Fruit fly (Drosophila melanogaster) whole organism, embryonic: ENCODE measurements around the gene CG10803.

Experiments
- Atf-2 ChIP-seq: fragments of 200-800 bp; sonication (Bioruptor generic); optimal IDR thresholded peaks from 2 replicates; lab custom pipeline; 2016; ENCODE audit warnings: missing biosample characterization, missing genetic modification characterization
- Bgb ChIP-seq: fragments of 200-800 bp; sonication (Bioruptor generic); IDR thresholded peaks from 2 replicates; pipeline ENCODE4 v1.3.6; 2022; ENCODE audit warnings: missing biosample characterization, missing genetic modification characterization; ENCODE audit not compliant: partially characterized antibody
- CG10565 ChIP-seq: fragments of 200-800 bp; sonication (Bioruptor generic); optimal IDR thresholded peaks from 3 replicates; lab custom pipeline; 2016; ENCODE audit warnings: missing biosample characterization, mild to moderate bottlenecking, missing genetic modification characterization
- CG10654 ChIP-seq: fragments of 200-800 bp; sonication (Bioruptor generic); optimal IDR thresholded peaks from 2 replicates; lab custom pipeline; 2016; ENCODE audit warnings: missing biosample characterization, missing genetic modification characterization
- CG12299 ChIP-seq: fragments of 200-800 bp; sonication (Bioruptor generic); optimal IDR thresholded peaks from 2 replicates; lab custom pipeline; 2018; ENCODE audit warnings: missing biosample characterization, mild to moderate bottlenecking, missing genetic modification characterization
- CG12659 ChIP-seq: fragments of 200-800 bp; sonication (Bioruptor generic); optimal IDR thresholded peaks from 3 replicates; lab custom pipeline; 2017; ENCODE audit warnings: mild to moderate bottlenecking, missing biosample characterization, missing genetic modification reagents, missing genetic modification characterization
- CG12769 ChIP-seq: fragments of 200-800 bp; sonication (Bioruptor generic); optimal IDR thresholded peaks from 2 replicates; lab custom pipeline; 2019; ENCODE audit warnings: missing biosample characterization, mild to moderate bottlenecking, missing genetic modification characterization, moderate library complexity
- CG14050 ChIP-seq: fragments of 200-800 bp; sonication (Bioruptor generic); IDR thresholded peaks from 3 replicates; pipeline ENCODE4 v1.3.6; 2022; ENCODE audit warnings: missing biosample characterization, missing genetic modification characterization
- CG14710 ChIP-seq: fragments of 200-800 bp; sonication (Bioruptor generic); optimal IDR thresholded peaks from 3 replicates; lab custom pipeline; 2019; ENCODE audit warnings: missing biosample characterization, mild to moderate bottlenecking, missing genetic modification characterization, moderate library complexity
- CG1529 ChIP-seq: fragments of 200-800 bp; sonication (Bioruptor generic); optimal IDR thresholded peaks from 3 replicates; lab custom pipeline; 2018; ENCODE audit warnings: missing biosample characterization, missing genetic modification characterization
- CG1603 ChIP-seq: fragments of 200-800 bp; sonication (Bioruptor generic); optimal IDR thresholded peaks from 2 replicates; lab custom pipeline; 2019; ENCODE audit warnings: missing biosample characterization, mild to moderate bottlenecking, missing genetic modification characterization, moderate library complexity
- CG17359 ChIP-seq: fragments of 200-800 bp; sonication (Bioruptor generic); optimal IDR thresholded peaks from 3 replicates; lab custom pipeline; 2018; ENCODE audit warnings: missing biosample characterization, mild to moderate bottlenecking, missing genetic modification characterization, moderate library complexity
- CG17912 ChIP-seq: fragments of 200-800 bp; sonication (Bioruptor generic); optimal IDR thresholded peaks from 2 replicates; lab custom pipeline; 2018; ENCODE audit warnings: missing biosample characterization, mild to moderate bottlenecking, missing genetic modification characterization
- CG32772 ChIP-seq: fragments of 200-800 bp; sonication (Bioruptor generic); IDR thresholded peaks from 2 replicates; pipeline ENCODE4 v1.3.6; 2022; ENCODE audit warnings: missing biosample characterization, missing genetic modification characterization
- CG3407 ChIP-seq: fragments of 200-800 bp; sonication (Bioruptor generic); optimal IDR thresholded peaks from 2 replicates; lab custom pipeline; 2018; ENCODE audit warnings: missing biosample characterization, mild to moderate bottlenecking, missing genetic modification characterization
- CG43689 ChIP-seq: fragments of 200-800 bp; sonication (Bioruptor generic); IDR thresholded peaks from 2 replicates; pipeline ENCODE4 v1.3.6; 2022; ENCODE audit warnings: missing biosample characterization, missing genetic modification characterization
- CG4424 ChIP-seq: fragments of 200-800 bp; sonication (Bioruptor generic); optimal IDR thresholded peaks from 3 replicates; lab custom pipeline; 2016; ENCODE audit warnings: missing biosample characterization, missing genetic modification characterization
- CG7357 ChIP-seq: fragments of 200-800 bp; sonication (Bioruptor generic); IDR thresholded peaks from 3 replicates; pipeline ENCODE4 v1.3.6; 2022; ENCODE audit warnings: missing biosample characterization, missing genetic modification characterization
- CG8281 ChIP-seq: fragments of 200-800 bp; sonication (Bioruptor generic); optimal IDR thresholded peaks from 2 replicates; lab custom pipeline; 2018; ENCODE audit warnings: missing biosample characterization, mild to moderate bottlenecking, missing genetic modification characterization, moderate library complexity
- CG8388 ChIP-seq: fragments of 200-800 bp; sonication (Bioruptor generic); optimal IDR thresholded peaks from 2 replicates; lab custom pipeline; 2019; ENCODE audit warnings: missing biosample characterization, mild to moderate bottlenecking, missing genetic modification characterization, moderate library complexity
- CG8944 ChIP-seq: fragments of 200-800 bp; sonication (Bioruptor generic); optimal IDR thresholded peaks from 3 replicates; lab custom pipeline; 2016; ENCODE audit warnings: missing biosample characterization, missing genetic modification characterization
- CG9437 ChIP-seq: fragments of 200-800 bp; sonication (Bioruptor generic); optimal IDR thresholded peaks from 2 replicates; lab custom pipeline; 2018; ENCODE audit warnings: missing biosample characterization, mild to moderate bottlenecking, missing genetic modification characterization
- CG9817 ChIP-seq: fragments of 200-800 bp; sonication (Bioruptor generic); optimal IDR thresholded peaks from 2 replicates; lab custom pipeline; 2018; ENCODE audit warnings: missing biosample characterization, mild to moderate bottlenecking, missing genetic modification characterization, moderate library complexity
- CG9876 ChIP-seq: fragments of 200-800 bp; sonication (Bioruptor generic); optimal IDR thresholded peaks from 2 replicates; lab custom pipeline; 2016; ENCODE audit warnings: missing biosample characterization, missing genetic modification characterization
- D ChIP-seq, 2 experiments: fragments of 200-800 bp in 1 of 2; fragments of >200 bp in 1 of 2; sonication (Bioruptor generic) in 1 of 2; optimal IDR thresholded peaks; 2 replicates in 1 of 2; 3 replicates in 1 of 2; lab custom pipeline; 2017; ENCODE audit warnings: mild to moderate bottlenecking in 1 of 2, missing biosample characterization in 1 of 2, missing genetic modification characterization in 1 of 2, missing genetic modification reagents in 1 of 2
- D19A ChIP-seq: fragments of 200-800 bp; optimal IDR thresholded peaks from 3 replicates; lab custom pipeline; 2019; ENCODE audit warnings: missing biosample characterization, mild to moderate bottlenecking, missing genetic modification characterization, moderate library complexity
- Dp ChIP-seq: fragments of 200-800 bp; sonication (Bioruptor generic); optimal IDR thresholded peaks from 2 replicates; lab custom pipeline; 2018; ENCODE audit warnings: missing biosample characterization, mild to moderate bottlenecking, missing genetic modification characterization, moderate library complexity
- ERR ChIP-seq: fragments of 200-800 bp; sonication (Bioruptor generic); optimal IDR thresholded peaks from 2 replicates; lab custom pipeline; 2016; ENCODE audit warnings: missing biosample characterization, missing genetic modification characterization
- Eip74EF ChIP-seq, 2 experiments: fragments of 200-800 bp in 1 of 2; fragments of >200 bp in 1 of 2; sonication (Bioruptor generic) in 1 of 2; optimal IDR thresholded peaks; 2 replicates each; lab custom pipeline; 2017 to 2019; ENCODE audit warnings: missing biosample characterization in 2 of 2, missing genetic modification characterization in 2 of 2, mild to moderate bottlenecking in 1 of 2, moderate library complexity in 1 of 2
- HLH3B ChIP-seq: fragments of 200-800 bp; sonication (Bioruptor generic); IDR thresholded peaks from 2 replicates; pipeline ENCODE4 v1.3.6; 2022; ENCODE audit warnings: missing biosample characterization, missing genetic modification characterization
- HmgD ChIP-seq: fragments of 200-800 bp; sonication (Bioruptor generic); optimal IDR thresholded peaks from 3 replicates; lab custom pipeline; 2016; ENCODE audit warnings: missing biosample characterization, missing genetic modification characterization
- MBD-R2 ChIP-seq: fragments of 200-800 bp; sonication (Bioruptor generic); IDR thresholded peaks from 2 replicates; pipeline ENCODE4 v1.3.6; 2022; ENCODE audit warnings: missing biosample characterization, missing genetic modification characterization
- Nf-YA ChIP-seq: fragments of 200-800 bp; sonication (Bioruptor generic); IDR thresholded peaks from 2 replicates; pipeline ENCODE4 v1.3.6; 2022; ENCODE audit warnings: missing biosample characterization, missing genetic modification characterization
- PHDP ChIP-seq: fragments of 200-800 bp; sonication (Bioruptor generic); optimal IDR thresholded peaks from 3 replicates; lab custom pipeline; 2018; ENCODE audit warnings: missing biosample characterization, mild to moderate bottlenecking, missing genetic modification characterization, moderate library complexity
- Six4 ChIP-seq: fragments of 200-800 bp; sonication (Bioruptor generic); optimal IDR thresholded peaks from 2 replicates; lab custom pipeline; 2016; ENCODE audit warnings: missing biosample characterization, missing genetic modification characterization
- Stat92E ChIP-seq, 3 experiments: fragments of >200 bp in 2 of 3; fragments of 200-800 bp in 1 of 3; sonication (Bioruptor generic) in 1 of 3; optimal IDR thresholded peaks; 2 replicates each; lab custom pipeline; 2017 to 2019; ENCODE audit warnings: missing biosample characterization in 3 of 3, missing genetic modification characterization in 3 of 3, mild to moderate bottlenecking in 1 of 3, moderate library complexity in 1 of 3
- Taf1 ChIP-seq: fragments of 200-800 bp; sonication (Bioruptor generic); IDR thresholded peaks from 2 replicates; pipeline ENCODE4 v1.3.6; 2022; ENCODE audit warnings: missing biosample characterization, missing genetic modification characterization
- ase ChIP-seq: fragments of 200-800 bp; sonication (Bioruptor generic); IDR thresholded peaks from 3 replicates; pipeline ENCODE4 v1.3.6; 2022; ENCODE audit warnings: missing biosample characterization, missing genetic modification characterization
- cad ChIP-seq: fragments of >200 bp; optimal IDR thresholded peaks from 2 replicates; lab custom pipeline; 2017; ENCODE audit warnings: missing biosample characterization, missing genetic modification characterization
- cas ChIP-seq: fragments of 200-800 bp; sonication (Bioruptor generic); IDR thresholded peaks from 2 replicates; pipeline ENCODE4 v1.3.6; 2022; ENCODE audit warnings: missing biosample characterization, missing genetic modification characterization
- chm ChIP-seq: fragments of 200-800 bp; sonication (Bioruptor generic); IDR thresholded peaks from 2 replicates; pipeline ENCODE4 v1.3.6; 2022; ENCODE audit warnings: missing biosample characterization, missing genetic modification characterization
- crol ChIP-seq: fragments of 200-800 bp; sonication (Bioruptor generic); IDR thresholded peaks from 2 replicates; pipeline ENCODE4 v1.3.6; 2022; ENCODE audit warnings: missing biosample characterization, missing genetic modification characterization
- cwo ChIP-seq: fragments of 200-800 bp; sonication (Bioruptor generic); optimal IDR thresholded peaks from 3 replicates; lab custom pipeline; 2017; ENCODE audit warnings: missing biosample characterization, missing genetic modification characterization, mild to moderate bottlenecking, moderate library complexity, missing genetic modification reagents
- fu2 ChIP-seq: fragments of 200-800 bp; sonication (Bioruptor generic); optimal IDR thresholded peaks from 2 replicates; lab custom pipeline; 2016; ENCODE audit warnings: missing biosample characterization, missing genetic modification characterization
- gem ChIP-seq: fragments of 200-800 bp; sonication (Bioruptor generic); optimal IDR thresholded peaks from 2 replicates; lab custom pipeline; 2019; ENCODE audit warnings: missing biosample characterization, mild to moderate bottlenecking, missing genetic modification characterization, moderate library complexity
- kni ChIP-seq: fragments of 200-800 bp; sonication (Bioruptor generic); optimal IDR thresholded peaks from 3 replicates; lab custom pipeline; 2017; ENCODE audit warnings: mild to moderate bottlenecking, missing biosample characterization, missing genetic modification reagents, missing genetic modification characterization
- lilli ChIP-seq: fragments of 200-800 bp; sonication (Bioruptor generic); optimal IDR thresholded peaks from 3 replicates; lab custom pipeline; 2016; ENCODE audit warnings: missing biosample characterization, missing genetic modification characterization
- nmo ChIP-seq: fragments of 200-800 bp; sonication (Bioruptor generic); optimal IDR thresholded peaks from 2 replicates; lab custom pipeline; 2018; ENCODE audit warnings: missing biosample characterization, mild to moderate bottlenecking, missing genetic modification characterization, moderate library complexity
- pfk ChIP-seq: fragments of 200-800 bp; sonication (Bioruptor generic); optimal IDR thresholded peaks from 2 replicates; lab custom pipeline; 2018; ENCODE audit warnings: missing biosample characterization, mild to moderate bottlenecking, missing genetic modification characterization, moderate library complexity
- pros ChIP-seq: fragments of 200-800 bp; sonication (Bioruptor generic); optimal IDR thresholded peaks from 3 replicates; lab custom pipeline; 2019; ENCODE audit warnings: missing biosample characterization, mild to moderate bottlenecking, missing genetic modification characterization, moderate library complexity
- sim ChIP-seq: fragments of 200-800 bp; sonication (Bioruptor generic); IDR thresholded peaks from 2 replicates; pipeline ENCODE4 v1.3.6; 2022; ENCODE audit warnings: missing biosample characterization, missing genetic modification characterization

Gene CG10803

dm6 chrX:3485304-3485703 is at the start of gene CG10803, which contains the start of gene CG14270 (continued):
- TF ChIP-seq cas (GFP tag; lab: Robert Waterston, UW) (no peak), gem (tag; lab: Kevin White, UChicago) (no peak), D (optimal IDR thresholded peaks at IDR 0.05; lab: Kevin White, UChicago) (no peak), D (GFP tag; optimal IDR thresholded peaks at IDR 0.05; lab: Kevin White, UChicago) (no peak), ERR (GFP tag; lab: Kevin White, UChicago) (no peak), CG17359 (tag; lab: Kevin White, UChicago) (peak; percentile 36), pros (no peak), pfk (GFP tag; lab: Kevin White, UChicago) (no peak), CG10654 (GFP tag; lab: Kevin White, UChicago) (no peak), CG12659 (peak; percentile 35), CG3407 (GFP tag; lab: Kevin White, UChicago) (no peak), CG8944 (GFP tag; lab: Kevin White, UChicago) (no peak), CG14710 (tag; lab: Kevin White, UChicago) (peak; percentile 67), CG8281 (tag; lab: Kevin White, UChicago) (no peak), nmo (GFP tag; lab: Kevin White, UChicago) (peak; percentile 51), CG14050 (GFP tag; lab: Robert Waterston, UW) (no peak), CG17912 (GFP tag; lab: Kevin White, UChicago) (no peak), Atf-2 (no peak), cad (GFP tag; lab: Kevin White, UChicago) (no peak), CG7357 (GFP tag; lab: Robert Waterston, UW) (no peak), CG1529 (GFP tag; lab: Kevin White, UChicago) (no peak), ase (GFP tag; lab: Robert Waterston, UW) (no peak), CG12769 (tag; lab: Kevin White, UChicago) (no peak), fu2 (GFP tag; lab: Kevin White, UChicago) (no peak), PHDP (no peak), CG10565 (GFP tag; lab: Kevin White, UChicago) (no peak), CG9817 (tag; lab: Kevin White, UChicago) (no peak), CG8388 (GFP tag; lab: Kevin White, UChicago) (no peak), MBD-R2 (peak; percentile 74), kni (GFP tag; lab: Kevin White, UChicago) (no peak), Six4 (GFP tag; lab: Kevin White, UChicago) (no peak), Taf1 (GFP tag; lab: Robert Waterston, UW) (no peak), Stat92E (GFP tag; optimal IDR thresholded peaks at IDR 0.05; lab: Kevin White, UChicago) (peak in 1 of 3 experiments; percentile 48), chm (GFP tag; lab: Robert Waterston, UW) (no peak), HLH3B (GFP tag; lab: Robert Waterston, UW) (no peak), CG43689 (GFP tag; lab: Robert Waterston, UW) (no peak), sim (GFP tag; lab: Robert Waterston, UW) (no peak), cwo (GFP tag; lab: Kevin White, UChicago) (no peak), CG1603 (tag; lab: Kevin White, UChicago) (peak; percentile 2), CG32772 (GFP tag; lab: Robert Waterston, UW) (no peak), Eip74EF (GFP tag; optimal IDR thresholded peaks at IDR 0.05; lab: Kevin White, UChicago) (no peak), CG9437 (GFP tag; lab: Kevin White, UChicago) (no peak), crol (GFP tag; lab: Robert Waterston, UW) (no peak), HmgD (GFP tag; lab: Kevin White, UChicago) (no peak), CG4424 (GFP tag; lab: Kevin White, UChicago) (no peak), CG12299 (tag; lab: Kevin White, UChicago) (no peak), CG9876 (GFP tag; lab: Kevin White, UChicago) (no peak), Nf-YA (GFP tag; lab: Robert Waterston, UW) (no peak), D19A (tag; lab: Kevin White, UChicago) (no peak), Bgb (GFP tag; lab: Robert Waterston, UW) (peak; percentile 76), lilli (GFP tag; lab: Kevin White, UChicago) (peak; percentile 44), Dp (GFP tag; lab: Kevin White, UChicago) (peak; percentile 31)
